Worm (Caenorhabditis elegans) whole organism, young adult: Measurements from ENCODE around the gene dph-3.

Experiments used
- B0261.1 ChIP-seq: sonication (generic microtip); optimal IDR thresholded peaks from 2 replicates; lab custom pipeline; 2016; ENCODE audit warnings: mild to moderate bottlenecking, missing genetic modification characterization, moderate library complexity, missing compliant biosample characterization
- F49E8.2 ChIP-seq: sonication (generic microtip); optimal IDR thresholded peaks from 3 replicates; lab custom pipeline; 2017; ENCODE audit warnings: missing genetic modification characterization, mild to moderate bottlenecking, missing compliant biosample characterization, antibody characterized with exemption, moderate library complexity; ENCODE audit not compliant: insufficient read depth
- F57A8.1 ChIP-seq: fragments of 200-800 bp; sonication (Bioruptor generic); optimal IDR thresholded peaks from 2 replicates; lab custom pipeline; 2018; ENCODE audit warnings: mild to moderate bottlenecking, missing genetic modification characterization, moderate library complexity, missing compliant biosample characterization
- F57C9.4 ChIP-seq: sonication (generic microtip); optimal IDR thresholded peaks from 2 replicates; lab custom pipeline; 2017; ENCODE audit warnings: mild to moderate bottlenecking, missing genetic modification characterization, missing compliant biosample characterization
- K11D2.4 ChIP-seq: fragments of 200-800 bp; sonication (Bioruptor generic); IDR thresholded peaks from 2 replicates; pipeline ENCODE4 v1.3.6; 2022; ENCODE audit warnings: missing genetic modification reagents, missing genetic modification characterization, missing compliant biosample characterization
- T07F8.4 ChIP-seq: sonication (generic microtip); optimal IDR thresholded peaks from 2 replicates; lab custom pipeline; 2016; ENCODE audit warnings: mild to moderate bottlenecking, missing genetic modification characterization, moderate library complexity, missing compliant biosample characterization
- Y53G8AR.9 ChIP-seq: fragments of 200-800 bp; sonication (Bioruptor generic); conservative IDR thresholded peaks from 2 replicates; pipeline ENCODE4 v1.3.6; 2022; ENCODE audit warnings: missing genetic modification reagents, missing genetic modification characterization, missing compliant biosample characterization
- Y67H2A.10 ChIP-seq: fragments of 200-800 bp; sonication (Bioruptor generic); conservative IDR thresholded peaks from 2 replicates; pipeline ENCODE4 v1.3.6; 2022; ENCODE audit warnings: missing genetic modification reagents, missing genetic modification characterization, missing compliant biosample characterization
- Y79H2A.3 ChIP-seq: fragments of 200-800 bp; sonication (Bioruptor generic); conservative IDR thresholded peaks from 2 replicates; pipeline ENCODE4 v1.3.6; 2022; ENCODE audit warnings: missing genetic modification reagents, missing genetic modification characterization, missing compliant biosample characterization
- Y95B8A.8 ChIP-seq: fragments of 200-800 bp; sonication (Bioruptor generic); IDR thresholded peaks from 2 replicates; pipeline ENCODE4 v1.3.6; 2022; ENCODE audit warnings: missing genetic modification reagents, missing genetic modification characterization, missing compliant biosample characterization
- aptf-2 ChIP-seq: fragments of 200-800 bp; sonication (Bioruptor generic); conservative IDR thresholded peaks from 2 replicates; pipeline ENCODE4 v1.3.6; 2022; ENCODE audit warnings: missing genetic modification reagents, missing genetic modification characterization, missing compliant biosample characterization
- attf-5 ChIP-seq: fragments of 200-800 bp; sonication (Bioruptor generic); optimal IDR thresholded peaks from 2 replicates; lab custom pipeline; 2018; ENCODE audit warnings: mild to moderate bottlenecking, missing genetic modification characterization, missing compliant biosample characterization
- attf-6 ChIP-seq: fragments of 200-800 bp; sonication (Bioruptor generic); IDR thresholded peaks from 2 replicates; pipeline ENCODE4 v1.3.6; 2022; ENCODE audit warnings: missing genetic modification reagents, missing genetic modification characterization, missing compliant biosample characterization
- bed-1 ChIP-seq: fragments of 200-800 bp; sonication (Bioruptor generic); IDR thresholded peaks from 2 replicates; pipeline ENCODE4 v1.3.6; 2022; ENCODE audit warnings: missing genetic modification reagents, missing genetic modification characterization, missing compliant biosample characterization
- bed-2 ChIP-seq: fragments of 200-800 bp; sonication (Bioruptor generic); IDR thresholded peaks from 2 replicates; pipeline ENCODE4 v1.3.6; 2022; ENCODE audit warnings: missing genetic modification reagents, missing genetic modification characterization, missing compliant biosample characterization
- cebp-1 ChIP-seq, 2 experiments: fragments of 200-800 bp in 1 of 2; sonication (Bioruptor generic) in 1 of 2; sonication (generic microtip) in 1 of 2; IDR thresholded peaks in 1 of 2; optimal IDR thresholded peaks in 1 of 2; 2 replicates each; pipeline versions ENCODE4 v1.3.6 to Lab custom; 2017 to 2022; ENCODE audit warnings: missing compliant biosample characterization in 2 of 2, missing genetic modification characterization in 2 of 2, mild to moderate bottlenecking in 1 of 2, missing genetic modification reagents in 1 of 2, moderate library complexity in 1 of 2
- cebp-2 ChIP-seq: fragments of 200-800 bp; sonication (Bioruptor generic); IDR thresholded peaks from 2 replicates; pipeline ENCODE4 v1.3.6; 2022; ENCODE audit warnings: missing genetic modification characterization, missing compliant biosample characterization
- ceh-91 ChIP-seq: fragments of 200-800 bp; sonication (Bioruptor generic); IDR thresholded peaks from 2 replicates; pipeline ENCODE4 v1.3.6; 2022; ENCODE audit warnings: missing genetic modification reagents, missing genetic modification characterization, missing compliant biosample characterization
- egl-18 ChIP-seq: fragments of 200-800 bp; sonication (Bioruptor generic); IDR thresholded peaks from 2 replicates; pipeline ENCODE4 v1.3.6; 2022; ENCODE audit warnings: missing genetic modification reagents, missing genetic modification characterization, missing compliant biosample characterization
- egl-44 ChIP-seq: fragments of 200-800 bp; sonication (Bioruptor generic); IDR thresholded peaks from 2 replicates; pipeline ENCODE4 v1.3.6; 2022; ENCODE audit warnings: missing genetic modification reagents, missing genetic modification characterization, missing compliant biosample characterization
- egrh-3 ChIP-seq: fragments of 200-800 bp; sonication (Bioruptor generic); IDR thresholded peaks from 2 replicates; pipeline ENCODE4 v1.3.6; 2022; ENCODE audit warnings: missing genetic modification reagents, missing genetic modification characterization, missing compliant biosample characterization
- ets-4 ChIP-seq: fragments of 200-800 bp; sonication (Bioruptor generic); optimal IDR thresholded peaks from 2 replicates; lab custom pipeline; 2018; ENCODE audit warnings: mild to moderate bottlenecking, missing genetic modification characterization, missing compliant biosample characterization
- hlh-12 ChIP-seq: sonication (generic microtip); optimal IDR thresholded peaks from 2 replicates; lab custom pipeline; 2016; ENCODE audit warnings: missing genetic modification characterization, missing compliant biosample characterization
- hmg-1.2 ChIP-seq: fragments of 200-800 bp; sonication (Bioruptor generic); IDR thresholded peaks from 2 replicates; pipeline ENCODE4 v1.3.6; 2022; ENCODE audit warnings: missing genetic modification reagents, missing genetic modification characterization, missing compliant biosample characterization
- lag-1 ChIP-seq: fragments of 200-800 bp; sonication (Bioruptor generic); IDR thresholded peaks from 2 replicates; pipeline ENCODE4 v1.3.6; 2022; ENCODE audit warnings: missing genetic modification reagents, missing genetic modification characterization, missing compliant biosample characterization
- lin-35 ChIP-seq, 3 experiments: fragments of 150-350 bp in 2 of 3; sonication (generic microtip) in 1 of 3; optimal IDR thresholded peaks; 2 replicates each; lab custom pipeline; 2014 to 2018; ENCODE audit warnings: missing biosample characterization in 3 of 3, missing genetic modification characterization in 3 of 3, missing genetic modification reagents in 3 of 3
- lin-40 ChIP-seq: sonication (generic microtip); optimal IDR thresholded peaks from 2 replicates; lab custom pipeline; 2016; ENCODE audit warnings: missing genetic modification characterization, mild to moderate bottlenecking, missing compliant biosample characterization, missing genotype, missing genetic modification reagents
- lin-54 ChIP-seq: fragments of 200-800 bp; sonication (Bioruptor generic); optimal IDR thresholded peaks from 2 replicates; lab custom pipeline; 2018; ENCODE audit warnings: mild to moderate bottlenecking, missing genetic modification characterization, missing compliant biosample characterization
- lir-1 ChIP-seq: fragments of 200-800 bp; sonication (Bioruptor generic); conservative IDR thresholded peaks from 2 replicates; pipeline ENCODE4 v1.3.6; 2022; ENCODE audit warnings: missing genetic modification reagents, missing genetic modification characterization, missing compliant biosample characterization
- madf-10 ChIP-seq: sonication (generic microtip); optimal IDR thresholded peaks from 2 replicates; lab custom pipeline; 2016; ENCODE audit warnings: mild to moderate bottlenecking, missing genetic modification characterization, missing compliant biosample characterization
- madf-6 ChIP-seq: fragments of 200-800 bp; sonication (Bioruptor generic); IDR thresholded peaks from 2 replicates; pipeline ENCODE4 v1.3.6; 2022; ENCODE audit warnings: missing genetic modification reagents, missing genetic modification characterization, missing compliant biosample characterization
- mxl-1 ChIP-seq: sonication (generic microtip); optimal IDR thresholded peaks from 2 replicates; lab custom pipeline; 2016; ENCODE audit warnings: missing genetic modification characterization, missing compliant biosample characterization
- nhr-27 ChIP-seq: fragments of 200-800 bp; sonication (Bioruptor generic); optimal IDR thresholded peaks from 2 replicates; lab custom pipeline; 2018; ENCODE audit warnings: mild to moderate bottlenecking, missing genetic modification characterization, moderate library complexity, missing compliant biosample characterization
- nhr-80 ChIP-seq: sonication (generic microtip); optimal IDR thresholded peaks from 2 replicates; lab custom pipeline; 2016; ENCODE audit warnings: missing genetic modification characterization, missing compliant biosample characterization
- pha-4 ChIP-seq: fragments of 150-350 bp; sonication (generic microtip); optimal IDR thresholded peaks from 2 replicates; lab custom pipeline; 2014; ENCODE audit warnings: missing biosample characterization, missing genetic modification reagents, missing genetic modification characterization
- snpc-1.1 ChIP-seq: sonication (generic microtip); optimal IDR thresholded peaks from 2 replicates; lab custom pipeline; 2017; ENCODE audit warnings: missing genetic modification characterization, mild to moderate bottlenecking, missing compliant biosample characterization, antibody characterized with exemption, moderate library complexity, missing genotype, missing genetic modification reagents; ENCODE audit not compliant: insufficient read depth
- snpc-1.3 ChIP-seq: sonication (generic microtip); optimal IDR thresholded peaks from 2 replicates; lab custom pipeline; 2017; ENCODE audit warnings: missing genetic modification characterization, mild to moderate bottlenecking, missing compliant biosample characterization, antibody characterized with exemption, moderate library complexity, missing genotype, missing genetic modification reagents; ENCODE audit not compliant: insufficient read depth
- somi-1 ChIP-seq: fragments of 200-800 bp; sonication (Bioruptor generic); optimal IDR thresholded peaks from 2 replicates; lab custom pipeline; 2018; ENCODE audit warnings: mild to moderate bottlenecking, missing genetic modification characterization, missing compliant biosample characterization
- tbp1 ChIP-seq: fragments of 200-800 bp; sonication (Bioruptor generic); optimal IDR thresholded peaks from 2 replicates; lab custom pipeline; 2018; ENCODE audit warnings: mild to moderate bottlenecking, missing genetic modification characterization, missing compliant biosample characterization
- xnd-1 ChIP-seq: sonication (generic microtip); optimal IDR thresholded peaks from 2 replicates; lab custom pipeline; 2016; ENCODE audit warnings: missing genotype, missing genetic modification reagents, missing genetic modification characterization, missing compliant biosample characterization
- ztf-22 ChIP-seq: fragments of 200-800 bp; sonication (Bioruptor generic); optimal IDR thresholded peaks from 2 replicates; lab custom pipeline; 2018; ENCODE audit warnings: mild to moderate bottlenecking, missing genetic modification characterization, moderate library complexity, missing compliant biosample characterization
- ztf-25 ChIP-seq: fragments of 200-800 bp; sonication (Bioruptor generic); IDR thresholded peaks from 2 replicates; pipeline ENCODE4 v1.3.6; 2022; ENCODE audit warnings: missing genetic modification reagents, missing genetic modification characterization, missing compliant biosample characterization
- ztf-26 ChIP-seq: sonication (generic microtip); optimal IDR thresholded peaks from 2 replicates; lab custom pipeline; 2017; ENCODE audit warnings: missing genetic modification characterization, missing compliant biosample characterization

dph-3 gene

DNA sequence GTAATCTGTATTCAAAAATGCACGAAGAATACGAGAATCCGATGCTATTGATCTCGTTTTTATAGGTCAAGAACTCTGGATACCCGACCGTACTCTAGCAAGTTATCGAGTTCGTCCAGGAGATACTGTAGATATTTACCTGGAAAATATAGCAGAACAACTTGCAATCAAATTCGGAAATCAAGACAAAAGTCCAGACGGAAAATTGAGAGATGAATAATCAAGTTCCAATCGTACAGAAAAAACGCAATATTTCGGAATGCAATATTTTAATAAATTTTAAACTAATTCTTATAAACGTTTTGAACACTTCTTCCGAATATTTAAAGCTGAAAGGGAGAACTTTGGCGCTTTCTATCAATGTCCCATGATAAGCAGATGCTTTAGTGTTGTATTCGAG, 32.1 kb downstream of the dph-3 start (continued):
- TF ChIP-seq attf-5 (GFP tag; lab: Kevin White, UChicago) (no peak), hlh-12 (tag; lab: Kevin White, UChicago) (no peak), ztf-26 (tag; lab: Kevin White, UChicago) (no peak), ceh-91 (GFP tag; lab: Robert Waterston, UW) (no peak), Y79H2A.3 (0 out of 2 replicates have a peak, but pooled peaks have one; percentile 49), ztf-22 (GFP tag; lab: Kevin White, UChicago) (no peak), ztf-25 (no peak), somi-1 (no peak), madf-6 (GFP tag; lab: Robert Waterston, UW) (peak; percentile 71), cebp-1 (GFP tag; IDR thresholded peaks at IDR 0.05; lab: Robert Waterston, UW) (no peak), cebp-1 (tag; optimal IDR thresholded peaks at IDR 0.05; lab: Kevin White, UChicago) (peak; percentile 42), Y67H2A.10 (GFP tag; lab: Robert Waterston, UW) (no peak), F57A8.1 (GFP tag; lab: Kevin White, UChicago) (no peak), madf-10 (no peak), nhr-27 (tag; lab: Kevin White, UChicago) (no peak), F57C9.4 (no peak), B0261.1 (no peak), lin-35 (GFP tag; optimal IDR thresholded peaks at IDR 0.05; lab: Kevin White, UChicago) (no peak), egl-18 (GFP tag; lab: Robert Waterston, UW) (no peak), pha-4 (tag; lab: Kevin White, UChicago) (no peak), lin-54 (peak; percentile 37), lag-1 (GFP tag; lab: Robert Waterston, UW) (no peak), ets-4 (GFP tag; lab: Kevin White, UChicago) (no peak), egl-44 (no peak), xnd-1 (tag; lab: Kevin White, UChicago) (peak; percentile 43), cebp-2 (GFP tag; lab: Robert Waterston, UW) (no peak), lir-1 (GFP tag; lab: Robert Waterston, UW) (no peak), snpc-1.3 (tag; lab: Kevin White, UChicago) (no peak), hmg-1.2 (GFP tag; lab: Robert Waterston, UW) (peak; percentile 36), Y95B8A.8 (GFP tag; lab: Robert Waterston, UW) (peak; percentile 80; the same call in 1 of the 2 replicates), bed-1 (GFP tag; lab: Robert Waterston, UW) (no peak), T07F8.4 (no peak), lin-40 (tag; lab: Kevin White, UChicago) (no peak), Y53G8AR.9 (0 out of 2 replicates have a peak, but pooled peaks have one; percentile 65), snpc-1.1 (tag; lab: Kevin White, UChicago) (no peak), tbp1 (GFP tag; lab: Kevin White, UChicago) (peak; percentile 33), K11D2.4 (GFP tag; lab: Robert Waterston, UW) (no peak), aptf-2 (GFP tag; lab: Robert Waterston, UW) (no peak), egrh-3 (GFP tag; lab: Robert Waterston, UW) (no peak), mxl-1 (no peak), attf-6 (GFP tag; lab: Robert Waterston, UW) (peak; percentile 58), nhr-80 (tag; lab: Kevin White, UChicago) (no peak), bed-2 (no peak), F49E8.2 (peak; percentile 59)
